Fruit fly (Drosophila melanogaster) S2 (cell line): ENCODE results near the gene msn.

Source experiments
- CG8478 ChIP-seq: fragments of >200 bp; optimal IDR thresholded peaks from 2 replicates; lab custom pipeline; 2018
- CTCF ChIP-seq, 2 experiments: fragments of >200 bp; optimal IDR thresholded peaks; 2 replicates each; lab custom pipeline; 2018

The msn gene

DNA sequence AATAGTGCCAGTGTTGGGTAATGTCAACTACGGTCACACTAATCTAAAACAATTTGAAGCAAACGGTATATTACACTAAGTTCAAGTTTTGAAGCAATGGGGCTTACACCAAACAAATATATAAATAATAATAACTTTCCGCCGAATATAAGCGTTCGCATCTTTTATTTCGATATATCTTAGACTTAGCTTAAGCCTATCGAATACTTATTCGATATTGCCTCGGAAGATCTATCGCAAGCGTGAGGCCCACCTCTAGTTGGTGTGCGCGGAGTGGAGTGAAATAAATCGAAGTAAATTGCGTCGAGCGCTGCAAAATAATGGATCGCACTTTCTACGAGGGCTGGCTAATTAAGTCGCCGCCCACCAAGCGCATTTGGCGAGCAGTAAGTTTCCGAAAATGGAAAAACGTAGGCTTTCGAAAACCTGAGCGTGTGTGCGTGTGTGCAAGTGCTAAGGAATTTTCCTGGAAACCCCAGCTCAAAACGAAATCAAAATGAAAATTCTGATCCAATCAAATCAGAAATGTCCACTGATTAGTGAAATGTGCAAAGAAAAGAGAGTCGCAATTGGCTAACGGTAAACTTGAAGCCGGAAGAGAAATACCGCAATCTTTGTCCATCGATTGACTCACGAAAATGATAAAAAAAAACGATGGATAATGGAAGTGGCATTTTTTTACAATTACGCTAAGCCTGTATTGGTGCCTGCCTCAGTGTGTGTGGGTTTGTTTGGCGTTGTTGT lies 3.0 kb upstream of the msn start, which contains the start of gene dos:
Gene dos, plus strand, starts transcription at position 248 of the 744 bp plus-strand sequence.
- no peak for TF ChIP-seq CG8478 (lab: Kevin White, UChicago)
- no peak for TF ChIP-seq CTCF (optimal IDR thresholded peaks at IDR 0.05; lab: Kevin White, UChicago)

DNA sequence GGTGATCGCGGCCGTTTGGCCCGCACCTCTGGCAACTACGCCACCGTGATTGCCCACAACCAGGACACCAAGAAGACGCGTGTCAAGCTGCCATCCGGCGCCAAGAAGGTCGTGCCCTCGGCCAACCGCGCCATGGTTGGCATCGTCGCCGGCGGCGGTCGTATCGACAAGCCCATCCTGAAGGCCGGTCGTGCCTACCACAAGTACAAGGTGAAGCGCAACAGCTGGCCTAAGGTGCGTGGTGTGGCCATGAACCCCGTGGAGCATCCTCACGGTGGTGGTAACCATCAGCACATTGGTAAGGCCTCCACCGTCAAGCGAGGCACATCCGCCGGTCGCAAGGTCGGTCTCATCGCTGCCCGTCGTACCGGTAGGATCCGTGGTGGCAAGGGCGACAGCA lies 2.0 kb upstream of the msn start:
- TF ChIP-seq CTCF (optimal IDR thresholded peaks at IDR 0.05; lab: Kevin White, UChicago) (no peak), CG8478 (lab: Kevin White, UChicago) (no peak)

DNA sequence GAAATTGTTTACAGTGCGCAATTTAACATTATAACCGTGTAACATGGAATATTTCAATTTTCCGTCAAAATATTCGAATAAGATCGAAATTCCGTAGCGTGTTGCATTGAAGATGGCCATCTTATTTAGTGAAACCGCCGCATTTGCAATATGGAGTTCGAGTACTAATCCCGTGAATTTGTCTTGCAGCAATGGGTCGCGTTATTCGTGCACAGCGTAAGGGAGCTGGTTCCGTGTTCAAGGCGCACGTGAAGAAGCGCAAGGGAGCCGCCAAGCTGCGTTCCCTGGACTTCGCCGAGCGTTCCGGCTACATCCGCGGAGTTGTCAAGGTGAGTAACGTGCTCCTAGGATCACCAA lies 1.2 kb upstream of the msn start:
- TF ChIP-seq CTCF (optimal IDR thresholded peaks at IDR 0.05; lab: Kevin White, UChicago) (no peak), CG8478 (lab: Kevin White, UChicago) (no peak)

DNA sequence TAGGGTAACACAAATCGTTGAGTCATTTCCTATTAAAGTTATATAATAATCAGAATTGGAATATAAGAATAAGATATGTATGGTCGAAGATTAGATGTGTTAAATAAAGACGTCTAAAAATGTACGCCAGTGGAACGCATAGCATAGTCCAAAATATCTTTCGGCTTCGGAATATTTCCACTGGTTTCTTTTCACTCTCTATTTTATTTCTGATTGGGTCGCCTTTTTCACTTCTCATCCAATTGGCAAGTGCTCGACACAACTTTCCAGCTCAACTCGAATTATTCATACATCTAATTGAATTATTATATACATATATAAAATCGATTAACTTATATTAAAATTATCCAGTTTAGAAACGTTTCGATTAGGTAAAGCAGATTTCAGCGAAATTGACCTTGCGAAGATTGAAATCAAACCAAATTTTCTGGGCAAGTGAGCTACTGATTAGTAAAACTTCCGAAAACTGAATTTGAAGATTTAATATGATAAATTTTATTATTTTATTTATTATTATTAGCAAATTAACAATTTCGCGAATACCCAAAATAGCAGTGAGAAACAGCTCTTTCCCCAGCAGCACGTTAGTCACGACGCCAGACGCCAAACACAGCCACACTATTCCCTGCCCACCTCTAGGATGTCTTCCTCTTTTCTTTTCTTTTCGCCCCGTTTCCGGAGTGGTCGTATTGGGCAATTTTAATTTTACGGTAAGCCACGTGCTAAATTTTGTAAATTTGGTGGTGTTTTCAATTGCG lies 643 bp upstream of the msn start, which contains the start of gene RpL8:
Gene RpL8, plus strand, starts transcription at position 653 of the 758 bp plus-strand sequence.
- no peak for TF ChIP-seq CG8478 (lab: Kevin White, UChicago)
- no peak for TF ChIP-seq CTCF (optimal IDR thresholded peaks at IDR 0.05; lab: Kevin White, UChicago)

DNA sequence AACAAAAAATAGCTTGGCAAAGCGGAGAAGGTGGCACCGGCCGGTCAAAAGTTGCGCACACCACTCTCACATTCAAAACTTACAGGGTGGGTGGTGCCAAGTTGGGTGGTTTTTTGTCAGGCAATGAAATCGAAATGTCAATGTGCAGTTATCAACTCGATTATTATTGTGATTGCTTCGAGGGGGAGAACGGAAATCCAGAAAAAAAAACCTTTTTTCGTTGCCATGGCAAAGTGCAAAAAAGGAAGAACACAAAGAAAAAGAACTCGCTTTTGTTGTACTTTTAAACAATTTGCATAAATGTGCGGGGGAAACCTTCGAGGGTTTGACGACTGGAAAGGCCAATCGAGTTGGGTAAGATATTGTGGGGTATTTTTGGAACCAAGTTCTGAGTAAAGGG lies 1.5 kb downstream of the msn start:
- TF ChIP-seq CG8478 (lab: Kevin White, UChicago) (no peak), CTCF (optimal IDR thresholded peaks at IDR 0.05; lab: Kevin White, UChicago) (no peak)

DNA sequence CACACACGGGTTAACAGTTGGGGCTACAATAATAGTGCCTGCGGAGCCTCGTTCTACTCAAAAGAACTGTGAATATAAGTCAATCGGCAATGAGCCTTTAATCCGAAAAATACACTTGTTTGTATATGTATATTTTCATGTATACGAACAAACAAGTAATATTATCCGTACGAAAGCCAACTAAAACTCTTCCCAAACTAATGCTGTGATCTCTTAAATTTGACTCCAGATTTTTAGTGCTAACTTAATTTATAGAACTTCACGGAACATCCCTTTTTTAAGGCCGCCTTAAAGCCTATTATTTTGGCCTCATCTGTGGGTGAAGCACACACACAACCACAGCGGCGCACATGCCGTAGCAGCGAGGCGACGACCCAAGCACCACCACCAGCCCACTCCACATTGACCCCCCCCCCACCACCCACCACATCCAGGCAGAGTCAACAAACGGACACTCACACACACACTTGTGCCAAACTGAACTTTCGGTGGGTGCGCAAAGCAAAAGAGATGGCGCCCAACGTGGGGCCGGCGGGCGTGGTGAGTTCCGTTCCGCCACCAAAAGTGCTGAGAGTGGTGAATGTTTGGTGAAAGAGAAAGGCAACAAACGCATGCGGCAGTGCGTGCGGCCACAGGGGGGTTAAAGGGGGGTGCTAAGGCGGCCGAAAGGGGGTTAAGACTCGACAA lies 2.1 kb downstream of the msn start:
- TF ChIP-seq CTCF (optimal IDR thresholded peaks at IDR 0.05; lab: Kevin White, UChicago), result no peak
- TF ChIP-seq CG8478 (lab: Kevin White, UChicago), result no peak

DNA sequence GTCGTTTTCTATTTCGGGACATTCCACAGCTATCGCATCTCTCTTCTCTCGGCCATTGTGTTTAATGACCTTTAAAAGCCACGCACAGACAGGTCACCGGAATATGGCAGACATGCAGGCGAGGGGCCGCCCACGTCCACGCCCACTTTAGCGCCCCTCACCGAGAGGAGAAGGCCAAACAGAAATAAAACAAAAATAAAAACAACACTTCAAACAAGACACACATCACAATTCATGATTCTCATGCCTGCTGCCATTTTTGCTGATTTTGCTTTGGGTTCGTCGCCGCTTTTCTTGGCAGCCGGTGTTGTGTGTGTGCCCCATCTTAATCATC lies 2.8 kb downstream of the msn start:
- TF ChIP-seq CTCF (optimal IDR thresholded peaks at IDR 0.05; lab: Kevin White, UChicago) (no peak), CG8478 (lab: Kevin White, UChicago) (no peak)

DNA sequence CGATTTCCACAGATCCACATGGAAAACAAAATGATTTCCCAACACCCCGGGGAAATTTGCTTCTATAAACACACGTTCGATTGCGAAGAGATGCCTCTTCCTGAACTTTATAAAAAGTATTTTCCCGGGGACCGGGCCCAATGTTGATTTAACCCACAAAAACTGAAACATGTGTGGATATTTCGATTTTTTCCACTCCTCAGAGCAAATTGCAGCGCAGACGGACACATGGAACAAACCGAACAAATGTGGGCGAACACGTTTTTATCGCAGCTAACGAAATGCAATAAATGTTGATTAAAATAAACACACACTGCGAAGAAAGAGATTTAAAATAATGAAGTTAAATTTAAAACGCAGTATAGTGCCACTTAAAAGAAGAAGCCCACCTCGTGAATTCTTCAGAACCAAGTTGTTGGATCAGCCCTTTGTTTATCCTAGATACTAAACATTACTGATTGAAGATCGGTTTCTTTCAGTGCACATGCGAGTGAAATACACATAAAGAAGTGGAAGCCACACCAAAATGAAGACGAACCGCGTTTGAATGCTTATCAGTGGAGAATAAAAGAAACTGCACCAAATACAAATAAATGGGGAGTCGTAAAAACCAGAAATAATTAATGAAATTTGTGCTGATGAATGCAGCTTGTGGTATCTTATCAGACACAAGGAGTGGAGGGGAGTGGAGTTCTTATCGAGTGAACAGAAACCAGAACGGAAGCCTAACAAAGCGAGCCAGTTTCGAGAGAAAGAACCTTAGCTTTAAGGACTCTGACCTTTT lies 3.4 kb downstream of the msn start:
- no peak for TF ChIP-seq CG8478 (lab: Kevin White, UChicago)
- TF ChIP-seq CTCF (optimal IDR thresholded peaks at IDR 0.05; lab: Kevin White, UChicago), result no peak

DNA sequence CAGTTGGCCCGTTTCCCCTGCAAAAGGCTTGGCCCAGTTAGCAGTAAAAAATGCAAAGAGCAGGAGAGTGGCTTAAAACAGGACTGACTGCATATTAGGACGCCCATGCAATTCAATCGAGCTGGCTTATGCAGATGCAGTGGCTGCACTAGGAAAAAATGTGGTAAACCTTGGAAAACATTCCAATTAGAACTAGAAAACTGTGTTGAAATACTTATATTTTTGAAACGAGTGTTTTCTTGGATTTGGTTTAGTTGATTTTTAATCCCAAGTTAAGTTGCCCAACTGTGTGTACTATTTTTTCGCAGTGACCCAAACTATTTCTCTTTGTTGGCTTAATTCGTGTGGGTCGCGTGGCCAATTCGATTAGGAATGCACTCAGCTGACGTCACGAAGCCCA lies 4.0 kb downstream of the msn start:
- TF ChIP-seq CG8478 (lab: Kevin White, UChicago) (no peak), CTCF (optimal IDR thresholded peaks at IDR 0.05; lab: Kevin White, UChicago) (no peak)

DNA sequence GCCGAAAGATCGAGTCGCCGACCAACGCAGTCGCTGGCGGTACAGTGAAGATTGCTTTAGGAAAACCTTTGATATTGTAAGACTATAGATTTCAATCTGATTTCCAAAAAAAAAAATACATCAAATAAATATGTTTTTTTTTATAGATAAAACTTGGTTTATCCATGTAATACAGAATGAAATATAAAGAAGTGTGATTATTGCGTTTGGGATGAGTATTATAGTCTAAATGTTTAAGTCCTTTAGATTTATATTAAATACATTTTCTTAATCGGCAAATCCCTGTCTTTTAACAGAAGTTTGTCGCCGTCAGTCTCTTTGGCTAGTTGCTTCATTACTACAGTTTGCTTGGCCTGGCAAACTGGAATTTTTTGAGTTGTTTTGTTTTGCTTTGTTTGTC lies 4.5 kb downstream of the msn start:
- no peak for TF ChIP-seq CTCF (optimal IDR thresholded peaks at IDR 0.05; lab: Kevin White, UChicago)
- TF ChIP-seq CG8478 (lab: Kevin White, UChicago), result no peak

DNA sequence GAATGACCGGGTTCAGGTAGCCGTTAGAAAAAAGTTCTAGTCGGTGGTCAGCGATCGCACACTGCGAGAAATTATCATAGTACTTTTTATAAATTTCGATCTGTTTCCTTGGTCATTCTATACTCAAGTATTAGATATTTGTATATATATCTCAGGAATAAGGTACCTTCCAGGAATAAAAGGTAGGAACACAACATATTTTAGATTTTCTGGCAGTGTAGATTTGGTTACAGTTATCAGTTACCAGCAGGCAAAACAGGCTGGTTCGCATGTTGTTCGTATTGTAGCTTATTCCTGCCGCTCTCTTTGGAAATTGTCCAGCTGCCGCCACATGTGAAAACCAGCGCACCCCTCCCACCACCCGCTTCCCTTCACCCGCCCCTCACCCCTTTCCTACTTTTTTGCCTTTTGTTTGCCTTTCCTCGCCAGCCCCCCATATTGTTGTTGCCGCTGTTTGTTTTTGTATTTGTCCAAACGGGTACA lies 5.0 kb downstream of the msn start:
- TF ChIP-seq CG8478 (lab: Kevin White, UChicago) (no peak), CTCF (optimal IDR thresholded peaks at IDR 0.05; lab: Kevin White, UChicago) (no peak)

DNA sequence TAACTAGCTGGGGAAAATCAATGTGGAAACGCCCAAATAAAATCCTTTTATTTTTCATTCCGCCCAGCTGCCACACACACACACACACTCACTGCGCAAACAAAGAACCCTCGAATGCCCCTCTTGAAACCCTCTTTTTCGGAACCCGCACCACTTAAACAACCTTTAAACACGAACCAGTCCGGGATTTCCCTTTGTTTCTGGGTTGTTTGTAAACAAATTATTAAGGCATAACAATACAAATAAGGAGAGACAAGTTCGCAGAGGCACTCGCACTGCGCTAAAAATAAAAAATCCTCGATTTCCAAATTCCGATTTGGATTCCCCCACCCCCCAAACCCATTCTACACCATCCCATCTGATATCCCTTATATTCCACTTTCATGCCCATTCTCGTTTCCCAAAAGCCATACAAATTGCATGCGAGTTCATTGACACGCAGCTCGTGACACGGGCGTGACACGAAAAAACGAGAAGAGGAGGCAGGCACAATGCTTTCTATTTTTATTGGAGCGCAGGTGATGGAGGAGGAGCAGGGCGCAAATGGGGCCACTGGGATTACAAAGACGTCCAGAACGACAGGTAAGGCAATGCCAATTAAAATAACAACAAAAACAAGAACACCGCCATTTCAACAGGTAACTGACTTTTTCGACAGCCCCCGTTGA lies 6.6 kb downstream of the msn start:
- TF ChIP-seq CG8478 (lab: Kevin White, UChicago) (no peak), CTCF (optimal IDR thresholded peaks at IDR 0.05; lab: Kevin White, UChicago) (no peak)

DNA sequence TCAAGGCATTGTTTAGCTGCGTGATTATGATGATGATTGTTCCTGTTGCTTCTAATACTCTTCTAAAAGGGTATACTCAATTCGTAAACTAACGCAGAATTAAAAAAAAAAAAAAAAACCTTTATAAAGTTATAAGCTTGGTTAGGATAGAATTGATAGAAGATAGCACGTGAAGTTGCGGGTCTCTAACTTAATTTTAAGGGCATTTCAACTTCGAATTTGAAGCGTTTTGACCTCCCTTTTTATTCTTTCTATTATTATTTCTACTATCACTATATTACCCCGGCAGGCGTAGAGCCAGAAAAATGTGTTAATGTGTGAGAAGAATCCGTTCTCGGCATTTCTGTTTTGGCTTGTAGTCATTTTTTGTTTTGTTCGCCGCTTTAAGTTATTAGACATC lies 7.6 kb downstream of the msn start:
- no peak for TF ChIP-seq CG8478 (lab: Kevin White, UChicago)
- TF ChIP-seq CTCF (optimal IDR thresholded peaks at IDR 0.05; lab: Kevin White, UChicago), result no peak

DNA sequence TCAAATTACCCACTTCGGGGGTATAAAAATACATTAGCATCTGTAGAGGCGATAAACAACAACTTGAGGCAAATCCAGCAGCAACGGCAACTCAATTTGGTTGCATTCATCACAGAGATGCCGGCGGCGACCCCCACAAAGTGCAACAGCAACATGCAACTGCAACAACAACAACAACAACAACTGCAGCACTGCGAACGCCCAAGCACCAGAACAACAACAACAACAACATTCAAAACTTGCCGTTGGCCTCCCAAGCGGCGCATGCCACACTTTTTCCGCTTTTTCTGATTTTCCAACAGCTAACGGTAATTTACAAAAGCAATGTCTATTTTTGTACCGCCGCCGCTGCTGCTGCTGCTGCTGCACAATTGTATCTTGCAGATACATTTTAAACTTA lies 8.0 kb downstream of the msn start:
- no peak for TF ChIP-seq CG8478 (lab: Kevin White, UChicago)
- TF ChIP-seq CTCF (optimal IDR thresholded peaks at IDR 0.05; lab: Kevin White, UChicago), result no peak
